Worm (Caenorhabditis elegans): Measurements from ENCODE around the gene F54C8.7.

- TF ChIP-seq flt-1 (GFP tag; IDR thresholded peaks at IDR 0.05) (0 out of 2 replicates have a peak, but pooled peaks have one; percentile 43), med-1 (GFP tag; optimal IDR thresholded peaks at IDR 0.05; ENCODE audit: insufficient read depth) (no peak), ztf-29 (GFP tag; IDR thresholded peaks at IDR 0.05) (peak; percentile 69), ztf-23 (GFP tag; IDR thresholded peaks at IDR 0.05) (no peak), T22C8.4 (GFP tag; IDR thresholded peaks at IDR 0.05) (peak; percentile 82), ref-1 (GFP tag; conservative IDR thresholded peaks at IDR 0.05) (no peak), tab-1 (GFP tag; IDR thresholded peaks at IDR 0.05) (no peak), cog-1 (tag; optimal IDR thresholded peaks at IDR 0.05) (peak; percentile 34), klf-2 (GFP tag; conservative IDR thresholded peaks at IDR 0.05) (no peak)
These were observed 2.3 kb upstream of the F54C8.7 start, which contains the start of the genes rheb-1 and spk-1 for ce11 chrIII:9455980-9456658.

All from whole organism, midembryonic.